Worm (Caenorhabditis elegans) whole organism, L4 larva: Measurements from ENCODE around the gene F55G1.6.

Experiments
- D1046.2 ChIP-seq: fragments of 200-800 bp; sonication (Bioruptor generic); IDR thresholded peaks from 2 replicates; pipeline ENCODE4 v1.3.6; 2022; ENCODE audit warnings: missing genetic modification characterization, missing compliant biosample characterization
- F26F4.8 ChIP-seq: fragments of 200-800 bp; sonication (Bioruptor generic); conservative IDR thresholded peaks from 2 replicates; pipeline ENCODE4 v1.3.6; 2022; ENCODE audit warnings: missing genetic modification characterization, missing compliant biosample characterization
- F49E8.2 ChIP-seq: sonication (generic microtip); optimal IDR thresholded peaks from 2 replicates; lab custom pipeline; 2016; ENCODE audit warnings: missing compliant biosample characterization, mild to moderate bottlenecking, missing genetic modification characterization, borderline replicate concordance
- Y105C5A.15 ChIP-seq: fragments of 200-800 bp; sonication (Bioruptor generic); IDR thresholded peaks from 2 replicates; pipeline ENCODE4 v1.3.6; 2022; ENCODE audit warnings: missing genetic modification characterization, missing compliant biosample characterization
- Y75B8A.6 ChIP-seq: fragments of 200-800 bp; sonication (Bioruptor generic); IDR thresholded peaks from 2 replicates; pipeline ENCODE4 v1.3.6; 2022; ENCODE audit warnings: missing genetic modification reagents, missing genetic modification characterization, missing compliant biosample characterization
- arid-1 ChIP-seq: fragments of 200-800 bp; sonication (Bioruptor generic); conservative IDR thresholded peaks from 2 replicates; pipeline ENCODE4 v1.3.6; 2022; ENCODE audit warnings: missing genetic modification reagents, missing genetic modification characterization, missing compliant biosample characterization
- attf-4 ChIP-seq: sonication (generic microtip); optimal IDR thresholded peaks from 3 replicates; lab custom pipeline; 2017; ENCODE audit warnings: missing biosample characterization, missing genetic modification characterization
- ceh-44 ChIP-seq: fragments of 200-800 bp; sonication (Bioruptor generic); IDR thresholded peaks from 2 replicates; pipeline ENCODE4 v1.3.6; 2022; ENCODE audit warnings: missing genetic modification reagents, missing genetic modification characterization, missing compliant biosample characterization
- cey-2 ChIP-seq: sonication (generic microtip); optimal IDR thresholded peaks from 3 replicates; lab custom pipeline; 2017; ENCODE audit warnings: missing genetic modification characterization, mild to moderate bottlenecking, missing compliant biosample characterization, antibody characterized with exemption, borderline replicate concordance; ENCODE audit not compliant: insufficient read depth
- dmd-9 ChIP-seq: fragments of 200-800 bp; sonication (Bioruptor generic); IDR thresholded peaks from 2 replicates; pipeline ENCODE4 v1.3.6; 2022; ENCODE audit warnings: missing genetic modification reagents, missing genetic modification characterization, missing compliant biosample characterization
- egl-43 ChIP-seq: fragments of 200-800 bp; sonication (Bioruptor generic); IDR thresholded peaks from 2 replicates; pipeline ENCODE4 v1.3.6; 2022; ENCODE audit warnings: missing genetic modification reagents, missing genetic modification characterization, missing compliant biosample characterization
- fkh-10 ChIP-seq: fragments of 150-350 bp; optimal IDR thresholded peaks from 2 replicates; lab custom pipeline; 2014; ENCODE audit warnings: missing biosample characterization, missing genetic modification reagents, missing genetic modification characterization
- fos-1 ChIP-seq: fragments of 150-350 bp; optimal IDR thresholded peaks from 2 replicates; lab custom pipeline; 2014; ENCODE audit warnings: missing biosample characterization, missing genetic modification characterization
- gei-8 ChIP-seq: fragments of 200-800 bp; sonication (Bioruptor generic); optimal IDR thresholded peaks from 2 replicates; lab custom pipeline; 2018; ENCODE audit warnings: mild to moderate bottlenecking, missing genetic modification characterization, missing compliant biosample characterization
- jun-1 ChIP-seq: fragments of 150-350 bp; optimal IDR thresholded peaks from 2 replicates; lab custom pipeline; 2014; ENCODE audit warnings: missing biosample characterization, missing genetic modification reagents, missing genetic modification characterization
- lim-7 ChIP-seq: fragments of 200-800 bp; sonication (Bioruptor generic); IDR thresholded peaks from 2 replicates; pipeline ENCODE4 v1.3.6; 2022; ENCODE audit warnings: missing genetic modification characterization, missing compliant biosample characterization
- lin-29 ChIP-seq: fragments of 200-800 bp; sonication (Bioruptor generic); IDR thresholded peaks from 2 replicates; pipeline ENCODE4 v1.3.6; 2022; ENCODE audit warnings: missing genetic modification reagents, missing genetic modification characterization, missing compliant biosample characterization
- lin-39 ChIP-seq: fragments of 150-350 bp; optimal IDR thresholded peaks from 2 replicates; lab custom pipeline; 2014; ENCODE audit warnings: missing biosample characterization, missing genetic modification reagents, missing genetic modification characterization
- madf-5 ChIP-seq, 2 experiments: fragments of 200-800 bp; sonication (Bioruptor generic); IDR thresholded peaks; 2 replicates each; pipeline ENCODE4 v1.3.6; 2022; ENCODE audit warnings: missing compliant biosample characterization in 2 of 2, missing genetic modification characterization in 2 of 2
- madf-9 ChIP-seq: fragments of 200-800 bp; sonication (Bioruptor generic); conservative IDR thresholded peaks from 2 replicates; pipeline ENCODE4 v1.3.6; 2022; ENCODE audit warnings: missing genetic modification reagents, missing genetic modification characterization, missing compliant biosample characterization
- mdt-29 ChIP-seq: fragments of 200-800 bp; sonication (Bioruptor generic); IDR thresholded peaks from 2 replicates; pipeline ENCODE4 v1.3.6; 2022; ENCODE audit warnings: missing genetic modification reagents, missing genetic modification characterization, missing compliant biosample characterization
- mes-2 ChIP-seq: sonication (generic microtip); optimal IDR thresholded peaks from 2 replicates; lab custom pipeline; 2016; ENCODE audit warnings: missing genotype, mild to moderate bottlenecking, missing genetic modification characterization, missing compliant biosample characterization; ENCODE audit not compliant: poor library complexity, severe bottlenecking
- mxl-2 ChIP-seq: fragments of 200-800 bp; sonication (Bioruptor generic); conservative IDR thresholded peaks from 2 replicates; pipeline ENCODE4 v1.3.6; 2022; ENCODE audit warnings: missing genetic modification reagents, missing genetic modification characterization, missing compliant biosample characterization
- nhr-102 ChIP-seq: sonication (generic microtip); optimal IDR thresholded peaks from 2 replicates; lab custom pipeline; 2016; ENCODE audit warnings: mild to moderate bottlenecking, missing genetic modification characterization, moderate library complexity, missing compliant biosample characterization
- nhr-111 ChIP-seq: fragments of 200-800 bp; sonication (Bioruptor generic); optimal IDR thresholded peaks from 2 replicates; lab custom pipeline; 2018; ENCODE audit warnings: mild to moderate bottlenecking, missing genetic modification characterization, missing compliant biosample characterization
- php-3 ChIP-seq: fragments of 200-800 bp; sonication (Bioruptor generic); IDR thresholded peaks from 2 replicates; pipeline ENCODE4 v1.3.6; 2022; ENCODE audit warnings: missing genetic modification reagents, missing genetic modification characterization, missing compliant biosample characterization
- skn-1 ChIP-seq: fragments of 150-350 bp; optimal IDR thresholded peaks from 2 replicates; lab custom pipeline; 2014; ENCODE audit warnings: missing biosample characterization, missing genetic modification characterization
- snpc-1.2 ChIP-seq: fragments of 200-800 bp; sonication (Bioruptor generic); IDR thresholded peaks from 2 replicates; pipeline ENCODE4 v1.3.6; 2022; ENCODE audit warnings: missing genetic modification reagents, missing genetic modification characterization, missing compliant biosample characterization
- snpc-4 ChIP-seq: fragments of 150-350 bp; optimal IDR thresholded peaks from 2 replicates; lab custom pipeline; 2014; ENCODE audit warnings: missing biosample characterization, missing genetic modification characterization
- tag-97 ChIP-seq: fragments of 200-800 bp; sonication (Bioruptor generic); IDR thresholded peaks from 2 replicates; pipeline ENCODE4 v1.3.6; 2022; ENCODE audit warnings: missing genetic modification characterization, missing compliant biosample characterization
- tra-1 ChIP-seq: fragments of 200-800 bp; sonication (Bioruptor generic); IDR thresholded peaks from 2 replicates; pipeline ENCODE4 v1.3.6; 2022; ENCODE audit warnings: missing genetic modification reagents, missing genetic modification characterization, missing compliant biosample characterization
- unc-130 ChIP-seq: sonication (generic microtip); optimal IDR thresholded peaks from 2 replicates; lab custom pipeline; 2016; ENCODE audit warnings: missing genetic modification reagents, missing genetic modification characterization, missing compliant biosample characterization
- unc-39 ChIP-seq: sonication (generic microtip); optimal IDR thresholded peaks from 2 replicates; lab custom pipeline; 2017; ENCODE audit warnings: missing biosample characterization, missing genetic modification characterization
- unc-62 ChIP-seq, 3 experiments: fragments of 150-350 bp in 1 of 3; sonication (generic microtip); optimal IDR thresholded peaks in 2 of 3; peaks in 1 of 3; 1 replicate in 1 of 3; 2 replicates in 2 of 3; lab custom pipeline; 2014 to 2017; ENCODE audit warnings: missing biosample characterization in 3 of 3, missing genetic modification characterization in 3 of 3, missing genetic modification reagents in 3 of 3, missing genotype in 1 of 3
- vab-7 ChIP-seq: fragments of 200-800 bp; sonication (Bioruptor generic); IDR thresholded peaks from 2 replicates; pipeline ENCODE4 v1.3.6; 2022; ENCODE audit warnings: missing genetic modification reagents, missing genetic modification characterization, missing compliant biosample characterization
- zag-1 ChIP-seq: fragments of 150-350 bp; optimal IDR thresholded peaks from 2 replicates; lab custom pipeline; 2014; ENCODE audit warnings: missing biosample characterization, missing genetic modification characterization
- zip-11 ChIP-seq: fragments of 200-800 bp; sonication (Bioruptor generic); IDR thresholded peaks from 2 replicates; pipeline ENCODE4 v1.3.6; 2022; ENCODE audit warnings: missing genetic modification characterization, missing compliant biosample characterization
- zip-2 ChIP-seq: fragments of 150-350 bp; optimal IDR thresholded peaks from 2 replicates; lab custom pipeline; 2014; ENCODE audit warnings: missing biosample characterization, missing genetic modification characterization
- ztf-11 ChIP-seq: fragments of 150-350 bp; optimal IDR thresholded peaks from 2 replicates; lab custom pipeline; 2014; ENCODE audit warnings: missing biosample characterization, missing genetic modification characterization
- ztf-7 ChIP-seq: fragments of 150-350 bp; optimal IDR thresholded peaks from 2 replicates; lab custom pipeline; 2014; ENCODE audit warnings: missing biosample characterization, missing genetic modification characterization

F55G1.6 gene

DNA sequence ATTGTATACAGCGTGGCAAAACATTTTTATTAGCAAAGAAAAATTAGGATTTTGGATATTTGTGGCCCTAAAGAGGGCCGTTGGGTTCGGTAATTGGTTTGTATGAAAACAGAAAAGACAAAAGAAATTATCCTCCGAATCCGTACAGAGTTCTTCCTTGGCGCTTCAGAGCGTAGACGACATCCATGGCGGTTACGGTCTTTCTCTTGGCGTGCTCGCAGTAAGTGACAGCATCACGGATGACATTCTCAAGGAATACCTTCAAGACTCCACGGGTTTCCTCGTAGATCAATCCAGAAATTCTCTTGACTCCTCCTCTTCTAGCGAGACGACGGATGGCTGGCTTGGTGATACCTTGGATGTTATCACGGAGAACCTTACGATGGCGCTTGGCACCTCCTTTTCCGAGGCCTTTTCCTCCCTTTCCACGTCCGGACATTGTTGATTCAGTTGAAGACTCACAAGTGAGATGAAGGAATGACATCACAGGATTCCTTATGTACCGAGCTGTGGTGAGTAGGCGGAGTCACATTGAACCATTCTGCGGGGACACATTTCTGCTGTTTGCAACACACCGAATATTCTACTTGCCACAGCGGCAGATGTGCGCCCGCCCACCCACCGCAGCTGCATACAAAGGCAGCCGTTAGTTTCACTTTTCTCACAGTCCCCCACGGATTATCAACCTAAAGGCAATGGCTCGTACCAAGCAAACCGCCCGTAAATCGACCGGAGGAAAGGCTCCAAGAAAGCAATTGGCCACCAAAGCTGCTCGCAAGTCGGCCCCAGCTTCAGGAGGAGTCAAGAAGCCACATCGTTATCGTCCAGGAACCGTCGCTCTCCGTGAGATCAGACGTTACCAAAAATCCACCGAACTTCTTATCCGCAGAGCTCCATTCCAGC, 14.5 kb downstream of the F55G1.6 start, which contains the start of the genes his-60 and his-59 (continued):
- no peak for TF ChIP-seq lin-29 (GFP tag; lab: Robert Waterston, UW)
- TF ChIP-seq lin-39: no peak
- no peak for TF ChIP-seq fos-1 (tag; lab: Kevin White, UChicago)
- TF ChIP-seq mes-2: peak; percentile 80
- no peak for TF ChIP-seq unc-39 (tag; lab: Kevin White, UChicago)
- no peak for TF ChIP-seq tag-97 (GFP tag; lab: Robert Waterston, UW)
- TF ChIP-seq ztf-7 (tag; lab: Kevin White, UChicago): no peak
- TF ChIP-seq mxl-2: no peak
- TF ChIP-seq madf-9 (GFP tag; lab: Robert Waterston, UW): no peak
- no peak for TF ChIP-seq jun-1 (tag; lab: Kevin White, UChicago)
- no peak for TF ChIP-seq skn-1 (tag; lab: Kevin White, UChicago)
- no peak for TF ChIP-seq zip-2
- no peak for TF ChIP-seq madf-5 (GFP tag; IDR thresholded peaks at IDR 0.05; lab: Robert Waterston, UW)
- TF ChIP-seq snpc-4: no peak
- no peak for TF ChIP-seq unc-130
- no peak for TF ChIP-seq nhr-111 (GFP tag; lab: Kevin White, UChicago)
- TF ChIP-seq dmd-9 (GFP tag; lab: Robert Waterston, UW): no peak
- no peak for TF ChIP-seq fkh-10 (GFP tag; lab: Kevin White, UChicago)
- TF ChIP-seq zip-11 (GFP tag; lab: Robert Waterston, UW): no peak
- peak; percentile 80 for TF ChIP-seq nhr-102 (tag; lab: Kevin White, UChicago)
- no peak for TF ChIP-seq ceh-44 (GFP tag; lab: Robert Waterston, UW)
- TF ChIP-seq Y105C5A.15: peak; percentile 50; the same call in 1 of the 2 replicates
- TF ChIP-seq ztf-11 (tag; lab: Kevin White, UChicago): no peak
- peak; percentile 77 for TF ChIP-seq egl-43
- peak; percentile 42; the same call in 1 of the 2 replicates for TF ChIP-seq tra-1 (GFP tag; lab: Robert Waterston, UW)
- TF ChIP-seq F49E8.2 (tag; lab: Kevin White, UChicago): peak; percentile 89
- TF ChIP-seq zag-1 (tag; lab: Kevin White, UChicago): no peak
- peak; percentile 26; the same call in 1 of the 2 replicates for TF ChIP-seq mdt-29 (GFP tag; lab: Robert Waterston, UW)
- TF ChIP-seq attf-4 (tag; lab: Kevin White, UChicago): no peak
- TF ChIP-seq D1046.2 (GFP tag; lab: Robert Waterston, UW): 0 out of 2 replicates have a peak, but pooled peaks have one; percentile 31
- no peak for TF ChIP-seq gei-8
- peak; percentile 71 for TF ChIP-seq arid-1

DNA sequence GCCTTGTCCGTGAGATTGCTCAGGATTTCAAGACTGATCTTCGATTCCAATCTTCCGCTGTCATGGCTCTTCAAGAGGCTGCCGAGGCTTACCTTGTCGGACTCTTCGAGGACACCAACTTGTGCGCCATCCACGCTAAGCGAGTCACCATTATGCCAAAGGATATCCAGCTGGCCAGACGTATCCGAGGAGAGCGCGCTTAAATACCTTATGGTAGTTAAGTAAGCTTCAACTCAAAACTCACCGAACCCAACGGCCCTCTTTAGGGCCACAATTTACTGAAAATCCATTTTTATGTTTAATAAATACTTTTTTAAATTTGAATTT, 15.1 kb downstream of the F55G1.6 start:
- TF ChIP-seq arid-1: peak; percentile 56; the same call in 1 of the 2 replicates
- TF ChIP-seq F26F4.8 (GFP tag; lab: Robert Waterston, UW): 0 out of 2 replicates have a peak, but pooled peaks have one; percentile 27
- no peak for TF ChIP-seq php-3 (GFP tag; lab: Robert Waterston, UW)
- peak; percentile 70; the same call in 1 of the 2 replicates for TF ChIP-seq D1046.2 (GFP tag; lab: Robert Waterston, UW)
- TF ChIP-seq vab-7: no peak
- 0 out of 2 replicates have a peak, but pooled peaks have one; percentile 77 for TF ChIP-seq snpc-1.2 (GFP tag; lab: Robert Waterston, UW)
- TF ChIP-seq F49E8.2 (tag; lab: Kevin White, UChicago): peak; percentile 58
- TF ChIP-seq lim-7 (GFP tag; lab: Robert Waterston, UW): 0 out of 2 replicates have a peak, but pooled peaks have one; percentile 57
- TF ChIP-seq gei-8: peak; percentile 40

DNA sequence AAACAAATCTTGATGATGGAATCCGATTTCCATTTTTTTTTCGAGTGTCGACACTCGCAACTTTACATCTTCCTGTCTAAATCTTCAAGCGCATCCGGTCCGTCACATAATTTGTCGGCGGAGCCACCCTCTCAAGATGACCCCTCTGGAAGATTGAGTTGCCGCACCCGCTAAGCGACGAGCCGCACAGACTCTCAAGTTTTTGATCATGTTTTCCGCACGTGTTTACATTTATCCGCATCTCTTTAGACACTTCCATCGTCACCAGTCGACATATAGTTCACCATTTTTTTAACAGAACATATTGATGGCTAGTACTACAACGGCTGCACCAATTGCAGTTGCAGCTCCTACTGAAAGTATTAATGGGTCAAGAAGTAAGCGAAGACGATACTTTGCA, 18.1 kb downstream of the F55G1.6 start, which contains the start of gene F55G1.1:
TSS of gene F55G1.1 (plus strand) at position 301 of the 400 bp plus-strand sequence.
- TF ChIP-seq cey-2 (tag; lab: Kevin White, UChicago) (no peak), Y75B8A.6 (no peak), unc-62 (GFP tag; optimal IDR thresholded peaks at IDR 0.05 in 1 of 2; lab: Kevin White, UChicago) (peak in 1 of 2 experiments; percentile 79), unc-62 (tag; optimal IDR thresholded peaks at IDR 0.05; lab: Kevin White, UChicago) (no peak), lim-7 (GFP tag; lab: Robert Waterston, UW) (no peak)
